Worm (Caenorhabditis elegans): ENCODE data around the gene C24D10.49.

DNA sequence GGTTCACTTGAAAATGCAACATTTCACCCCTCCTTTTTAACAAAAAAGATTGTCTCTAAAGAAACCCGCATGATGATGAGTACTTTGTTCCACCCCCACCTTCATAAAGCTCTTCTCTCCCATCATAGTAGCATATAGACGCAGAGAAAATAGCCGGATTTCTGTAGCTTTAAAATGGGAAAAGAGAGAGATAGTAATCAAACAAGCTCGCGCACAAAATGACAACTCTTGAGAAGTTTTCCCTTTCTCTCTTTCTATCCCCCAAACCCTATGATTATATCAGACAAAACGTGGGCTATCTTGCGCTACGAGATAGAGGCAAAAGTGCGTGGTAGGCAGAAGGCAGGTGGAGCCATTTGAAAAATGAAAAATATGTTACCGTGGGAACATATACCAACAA, 45.4 kb upstream of the C24D10.49 start:
- TF ChIP-seq aly-2 (tag; optimal IDR thresholded peaks at IDR 0.05): no peak
- TF ChIP-seq nhr-25 (tag; optimal IDR thresholded peaks at IDR 0.05): no peak
- TF ChIP-seq nhr-10 (tag; optimal IDR thresholded peaks at IDR 0.05): no peak
- TF ChIP-seq ceh-82 (tag; optimal IDR thresholded peaks at IDR 0.05): no peak
